Worm (Caenorhabditis elegans) whole organism, L3 larva: ENCODE results near the gene T27E9.2.
"Not testable (repeated sequence)": the region's sequence is repeated elsewhere in the genome, so short reads cannot be mapped to it uniquely, and the experiment has no call there.

Experiments
- R02D3.7 ChIP-seq: fragments of 150-350 bp; optimal IDR thresholded peaks from 2 replicates; lab custom pipeline; 2014; ENCODE audit warnings: missing biosample characterization, missing genetic modification characterization
- ZK546.5 ChIP-seq: sonication (generic microtip); optimal IDR thresholded peaks from 2 replicates; lab custom pipeline; 2017; ENCODE audit warnings: missing biosample characterization, missing genetic modification characterization
- ama-1 ChIP-seq: fragments of 150-350 bp; optimal IDR thresholded peaks from 2 replicates; lab custom pipeline; 2018
- ceh-16 ChIP-seq: sonication (generic microtip); optimal IDR thresholded peaks from 2 replicates; lab custom pipeline; 2017; ENCODE audit warnings: missing biosample characterization, missing genetic modification characterization
- ceh-82 ChIP-seq: fragments of 150-350 bp; optimal IDR thresholded peaks from 2 replicates; lab custom pipeline; 2014; ENCODE audit warnings: missing biosample characterization, missing genetic modification characterization
- ceh-9 ChIP-seq: sonication (generic microtip); optimal IDR thresholded peaks from 2 replicates; lab custom pipeline; 2018; ENCODE audit warnings: missing biosample characterization, missing genetic modification characterization
- egl-27 ChIP-seq: sonication (generic microtip); optimal IDR thresholded peaks from 4 replicates; lab custom pipeline; 2017; ENCODE audit warnings: missing biosample characterization, missing genetic modification reagents, missing genetic modification characterization
- egl-5 ChIP-seq: fragments of 150-350 bp; optimal IDR thresholded peaks from 2 replicates; lab custom pipeline; 2017; ENCODE audit warnings: missing biosample characterization, missing genetic modification reagents, missing genetic modification characterization, inconsistent platforms
- eor-1 ChIP-seq, 2 experiments: fragments of 150-350 bp; optimal IDR thresholded peaks; 2 replicates each; lab custom pipeline; 2014 to 2018; ENCODE audit warnings: missing biosample characterization in 2 of 2, missing genetic modification characterization in 2 of 2
- fkh-10 ChIP-seq: sonication (generic microtip); optimal IDR thresholded peaks from 2 replicates; lab custom pipeline; 2017; ENCODE audit warnings: missing biosample characterization, missing genetic modification reagents, missing genetic modification characterization
- fkh-2 ChIP-seq: fragments of 150-350 bp; optimal IDR thresholded peaks from 2 replicates; lab custom pipeline; 2014; ENCODE audit warnings: missing biosample characterization, missing genetic modification reagents, missing genetic modification characterization
- lin-39 ChIP-seq: fragments of 150-350 bp; optimal IDR thresholded peaks from 2 replicates; lab custom pipeline; 2018; ENCODE audit warnings: missing biosample characterization, missing genetic modification reagents, missing genetic modification characterization
- lsy-12 ChIP-seq: sonication (generic microtip); optimal IDR thresholded peaks from 2 replicates; lab custom pipeline; 2016; ENCODE audit warnings: mild to moderate bottlenecking, missing genetic modification characterization, missing compliant biosample characterization
- nfya-1 ChIP-seq: sonication (generic microtip); optimal IDR thresholded peaks from 2 replicates; lab custom pipeline; 2017; ENCODE audit warnings: missing genetic modification characterization, mild to moderate bottlenecking, missing compliant biosample characterization, antibody characterized with exemption, moderate library complexity; ENCODE audit not compliant: insufficient read depth
- nhr-12 ChIP-seq: fragments of 150-350 bp; optimal IDR thresholded peaks from 2 replicates; lab custom pipeline; 2014; ENCODE audit warnings: missing biosample characterization, missing genetic modification characterization
- nhr-23 ChIP-seq: fragments of 150-350 bp; optimal IDR thresholded peaks from 2 replicates; lab custom pipeline; 2014; ENCODE audit warnings: missing biosample characterization, missing genetic modification reagents, missing genetic modification characterization
- nhr-237 ChIP-seq: fragments of 150-350 bp; optimal IDR thresholded peaks from 2 replicates; lab custom pipeline; 2014; ENCODE audit warnings: missing biosample characterization, missing genetic modification characterization
- nhr-25 ChIP-seq: sonication (generic microtip); optimal IDR thresholded peaks from 2 replicates; lab custom pipeline; 2017; ENCODE audit warnings: missing biosample characterization, missing genetic modification characterization
- nhr-28 ChIP-seq: fragments of 150-350 bp; optimal IDR thresholded peaks from 2 replicates; lab custom pipeline; 2014; ENCODE audit warnings: missing biosample characterization, missing genetic modification characterization
- nhr-43 ChIP-seq: sonication (generic microtip); optimal IDR thresholded peaks from 2 replicates; lab custom pipeline; 2016; ENCODE audit warnings: mild to moderate bottlenecking, missing genetic modification characterization, missing compliant biosample characterization; ENCODE audit not compliant: poor library complexity, severe bottlenecking
- nhr-67 ChIP-seq: fragments of 150-350 bp; optimal IDR thresholded peaks from 2 replicates; lab custom pipeline; 2014; ENCODE audit warnings: missing biosample characterization, missing genetic modification characterization
- nhr-76 ChIP-seq: fragments of 150-350 bp; sonication (generic microtip); optimal IDR thresholded peaks from 5 replicates; lab custom pipeline; 2014; ENCODE audit warnings: missing biosample characterization, missing genetic modification characterization
- nhr-77 ChIP-seq: fragments of 150-350 bp; optimal IDR thresholded peaks from 2 replicates; lab custom pipeline; 2014; ENCODE audit warnings: missing biosample characterization, missing genetic modification characterization
- pha-4 ChIP-seq: fragments of 150-350 bp; optimal IDR thresholded peaks from 2 replicates; lab custom pipeline; 2014; ENCODE audit warnings: missing biosample characterization, missing genetic modification reagents, missing genetic modification characterization
- skn-1 ChIP-seq: fragments of 150-350 bp; optimal IDR thresholded peaks from 2 replicates; lab custom pipeline; 2014; ENCODE audit warnings: missing biosample characterization, missing genetic modification characterization
- snpc-4 ChIP-seq: fragments of 150-350 bp; optimal IDR thresholded peaks from 2 replicates; lab custom pipeline; 2014; ENCODE audit warnings: missing biosample characterization, missing genetic modification characterization
- tbx-2 ChIP-seq: sonication (generic microtip); optimal IDR thresholded peaks from 2 replicates; lab custom pipeline; 2016; ENCODE audit warnings: mild to moderate bottlenecking, missing genetic modification characterization, missing compliant biosample characterization
- unc-39 ChIP-seq: sonication (generic microtip); optimal IDR thresholded peaks from 4 replicates; lab custom pipeline; 2017; ENCODE audit warnings: missing biosample characterization, missing genetic modification characterization
- unc-62 ChIP-seq: fragments of 150-350 bp; sonication (generic microtip); optimal IDR thresholded peaks from 4 replicates; lab custom pipeline; 2014; ENCODE audit warnings: missing biosample characterization, missing genetic modification reagents, missing genetic modification characterization
- ztf-4 ChIP-seq: fragments of 150-350 bp; optimal IDR thresholded peaks from 2 replicates; lab custom pipeline; 2014; ENCODE audit warnings: missing biosample characterization, missing genetic modification characterization

The T27E9.2 gene

ce11 chrIII:13462138-13462634, at the start of gene T27E9.2, which contains the start of gene abcf-2:
Gene T27E9.2, minus strand, starts transcription at chrIII:13462584.
Gene abcf-2, minus strand, starts transcription at chrIII:13462238.
- TF ChIP-seq nhr-25 (tag; lab: Kevin White, UChicago) (no peak), nhr-76 (tag; lab: Kevin White, UChicago) (no peak), snpc-4 (tag; lab: Kevin White, UChicago) (no peak)

- TF ChIP-seq ceh-16 (tag; lab: Kevin White, UChicago) (no peak), fkh-10 (no peak)
Measured at ce11 chrIII:13510753-13511152, 48.4 kb upstream of the T27E9.2 start.

- TF ChIP-seq nfya-1 (no peak), unc-39 (tag; lab: Kevin White, UChicago) (no peak), nhr-76 (tag; lab: Kevin White, UChicago) (no peak), ceh-16 (tag; lab: Kevin White, UChicago) (no peak)
Measured at ce11 chrIII:13505718-13506117, 43.3 kb upstream of the T27E9.2 start, which contains the start of gene T28A8.3. Gene T28A8.3, plus strand, starts transcription at chrIII:13506018.

- TF ChIP-seq R02D3.7 (tag; lab: Kevin White, UChicago) (no peak), nhr-76 (tag; lab: Kevin White, UChicago) (no peak), egl-5 (no peak), nhr-43 (tag; lab: Kevin White, UChicago) (no peak)
- TF ChIP-seq, all 47 proteins: peak for 0
Measured at ce11 chrIII:13503379-13503778, 41.0 kb upstream of the T27E9.2 start, which contains the start of gene T28A8.4. Gene T28A8.4, plus strand, starts transcription at chrIII:13503679.

- TF ChIP-seq nhr-28 (tag; lab: Kevin White, UChicago) (no peak), ceh-9 (no peak), pha-4 (tag; lab: Kevin White, UChicago) (no peak), ztf-4 (tag; lab: Kevin White, UChicago) (no peak)
Measured at ce11 chrIII:13502513-13502912, 40.1 kb upstream of the T27E9.2 start, which contains the start of gene T28A8.8. Gene T28A8.8, plus strand, starts transcription at chrIII:13502813.

ce11 chrIII:13501599-13501998, 39.2 kb upstream of the T27E9.2 start, which contains the start of gene T28A8.5:
Gene T28A8.5, plus strand, starts transcription at chrIII:13501630.
- no peak for TF ChIP-seq nhr-23
- TF ChIP-seq nfya-1 = no peak
- TF ChIP-seq nhr-12 = no peak
- no peak for TF ChIP-seq ama-1
- TF ChIP-seq R02D3.7 (tag; lab: Kevin White, UChicago) = no peak
- no peak for TF ChIP-seq ztf-4 (tag; lab: Kevin White, UChicago)
- no peak for TF ChIP-seq skn-1 (tag; lab: Kevin White, UChicago)
- no peak for TF ChIP-seq lin-39
- TF ChIP-seq nhr-237 (tag; lab: Kevin White, UChicago) = no peak
- TF ChIP-seq nhr-77 = no peak
- no peak for TF ChIP-seq eor-1 (tag; optimal IDR thresholded peaks at IDR 0.05; lab: Kevin White, UChicago)
- TF ChIP-seq ceh-9 = no peak
- TF ChIP-seq ceh-82 (tag; lab: Kevin White, UChicago) = no peak
- no peak for TF ChIP-seq fkh-10
- no peak for TF ChIP-seq ZK546.5
- no peak for TF ChIP-seq nhr-67 (tag; lab: Kevin White, UChicago)
- TF ChIP-seq, all 47 proteins: peak for 0

- not testable (repeated sequence) for TF ChIP-seq tbx-2, egl-27, lsy-12 (tag; lab: Kevin White, UChicago)
Measured at ce11 chrIII:13498899-13499298, 36.5 kb upstream of the T27E9.2 start, which contains the start of gene T28A8.6. Gene T28A8.6, plus strand, starts transcription at chrIII:13499199.

- TF ChIP-seq lsy-12 (tag; lab: Kevin White, UChicago) = no peak
- TF ChIP-seq unc-62 (GFP tag; lab: Kevin White, UChicago) = no peak
- no peak for TF ChIP-seq nhr-76 (tag; lab: Kevin White, UChicago)
- no peak for TF ChIP-seq skn-1 (tag; lab: Kevin White, UChicago)
- no peak for TF ChIP-seq fkh-2 (tag; lab: Kevin White, UChicago)
- no peak for TF ChIP-seq R02D3.7 (tag; lab: Kevin White, UChicago)
Measured at ce11 chrIII:13495571-13495970, 33.2 kb upstream of the T27E9.2 start, which contains the start of gene T28A8.2. Gene T28A8.2, minus strand, starts transcription at chrIII:13495671.
